Fruit fly (Drosophila melanogaster): ENCODE measurements around the gene CG7142.
A peak's percentile ranks its signal among the peaks of the same experiment; 100 is the strongest.

CG7142 gene

dm6 chr3R:18275113-18275782, 4.1 kb downstream of the CG7142 start (continued):
- TF ChIP-seq Sox14 (GFP tag; optimal IDR thresholded peaks at IDR 0.05): peak; percentile 33
- TF ChIP-seq Ets96B (tag; optimal IDR thresholded peaks at IDR 0.05): peak; percentile 26
- TF ChIP-seq dac (GFP tag; optimal IDR thresholded peaks at IDR 0.05): no peak
- TF ChIP-seq svp (GFP tag): no peak
- no peak for TF ChIP-seq Lpt (GFP tag; optimal IDR thresholded peaks at IDR 0.05)
- TF ChIP-seq Hr39 (GFP tag; optimal IDR thresholded peaks at IDR 0.05): no peak
- no peak for TF ChIP-seq Hr4 (GFP tag; optimal IDR thresholded peaks at IDR 0.05)
- peak; percentile 70; the same call in 2 of the 3 replicates for TF ChIP-seq CG8119 (GFP tag; IDR thresholded peaks at IDR 0.05)
- no peak for TF ChIP-seq CG8319 (GFP tag; optimal IDR thresholded peaks at IDR 0.05)
- no peak for TF ChIP-seq CG7368 (GFP tag; optimal IDR thresholded peaks at IDR 0.05)
- TF ChIP-seq net (GFP tag; optimal IDR thresholded peaks at IDR 0.05): peak; percentile 37
- TF ChIP-seq Sox15 (GFP tag; optimal IDR thresholded peaks at IDR 0.05): no peak
- no peak for TF ChIP-seq Hr38 (GFP tag; optimal IDR thresholded peaks at IDR 0.05)
- peak; percentile 75 for TF ChIP-seq CG15336 (GFP tag; IDR thresholded peaks at IDR 0.05)
- TF ChIP-seq CG6808 (GFP tag; optimal IDR thresholded peaks at IDR 0.05): no peak
- no peak for TF ChIP-seq CG11762 (GFP tag; optimal IDR thresholded peaks at IDR 0.05; ENCODE audit: insufficient read depth)
- TF ChIP-seq CG31627 (GFP tag; optimal IDR thresholded peaks at IDR 0.05): no peak
- TF ChIP-seq lz (GFP tag; optimal IDR thresholded peaks at IDR 0.05): peak; percentile 2
- TF ChIP-seq CG16779 (tag; optimal IDR thresholded peaks at IDR 0.05): peak; percentile 35
- no peak for TF ChIP-seq dsx (GFP tag; optimal IDR thresholded peaks at IDR 0.05; ENCODE audit: poor library complexity, severe bottlenecking)
- TF ChIP-seq CG9139 (GFP tag; optimal IDR thresholded peaks at IDR 0.05): no peak
- no peak for TF ChIP-seq CG6276 (GFP tag; optimal IDR thresholded peaks at IDR 0.05)
- TF ChIP-seq CG32006 (GFP tag; optimal IDR thresholded peaks at IDR 0.05): no peak
- no peak for TF ChIP-seq cyc (GFP tag; optimal IDR thresholded peaks at IDR 0.05)
- TF ChIP-seq Blimp-1 (GFP tag; optimal IDR thresholded peaks at IDR 0.05): no peak
- TF ChIP-seq CG6163 (GFP tag; IDR thresholded peaks at IDR 0.05): peak; percentile 48
- peak; percentile 30; the same call in 1 of the 2 replicates for TF ChIP-seq Gug (GFP tag; IDR thresholded peaks at IDR 0.05)
- peak; percentile 11 for TF ChIP-seq CG8632 (GFP tag; optimal IDR thresholded peaks at IDR 0.05)
- TF ChIP-seq OdsH (GFP tag; optimal IDR thresholded peaks at IDR 0.05): no peak
- peak; percentile 36 for TF ChIP-seq Eip78C (GFP tag)
- TF ChIP-seq Eip93F (GFP tag; optimal IDR thresholded peaks at IDR 0.05): no peak
- TF ChIP-seq salr (GFP tag; optimal IDR thresholded peaks at IDR 0.05): no peak
- TF ChIP-seq fkh (GFP tag; optimal IDR thresholded peaks at IDR 0.05): no peak
- no peak for TF ChIP-seq CG1621 (tag; optimal IDR thresholded peaks at IDR 0.05)
- TF ChIP-seq Ets21C (GFP tag; optimal IDR thresholded peaks at IDR 0.05): no peak
- no peak for TF ChIP-seq Eip75B (GFP tag; optimal IDR thresholded peaks at IDR 0.05)
- no peak for TF ChIP-seq fd85E (GFP tag; optimal IDR thresholded peaks at IDR 0.05)
- TF ChIP-seq CG3032 (tag; optimal IDR thresholded peaks at IDR 0.05): no peak
- TF ChIP-seq CG11902 (GFP tag; optimal IDR thresholded peaks at IDR 0.05): no peak
- no peak for TF ChIP-seq achi (GFP tag; optimal IDR thresholded peaks at IDR 0.05)
- no peak for TF ChIP-seq Met (GFP tag; optimal IDR thresholded peaks at IDR 0.05)
- TF ChIP-seq acj6 (GFP tag; optimal IDR thresholded peaks at IDR 0.05): peak; percentile 18
